Fruit fly (Drosophila melanogaster) whole organism, embryonic: ENCODE data around the gene RpL28.

Experiments used
- Antp ChIP-seq: fragments of 200-800 bp; sonication (Bioruptor generic); optimal IDR thresholded peaks from 3 replicates; lab custom pipeline; 2016; ENCODE audit warnings: missing biosample characterization, missing genetic modification characterization
- Asciz ChIP-seq: fragments of 200-800 bp; sonication (Bioruptor generic); optimal IDR thresholded peaks from 2 replicates; lab custom pipeline; 2017; ENCODE audit warnings: missing biosample characterization, mild to moderate bottlenecking, missing genetic modification characterization, missing genetic modification reagents
- B-H2 ChIP-seq: fragments of 200-800 bp; sonication (Bioruptor generic); optimal IDR thresholded peaks from 2 replicates; lab custom pipeline; 2018; ENCODE audit warnings: missing biosample characterization, mild to moderate bottlenecking, missing genetic modification characterization
- CG10654 ChIP-seq: fragments of 200-800 bp; sonication (Bioruptor generic); optimal IDR thresholded peaks from 2 replicates; lab custom pipeline; 2016; ENCODE audit warnings: missing biosample characterization, missing genetic modification characterization
- CG12391 ChIP-seq: fragments of 200-800 bp; sonication (Bioruptor generic); optimal IDR thresholded peaks from 3 replicates; lab custom pipeline; 2018; ENCODE audit warnings: missing biosample characterization, mild to moderate bottlenecking, missing genetic modification characterization, moderate library complexity
- CG13894 ChIP-seq: fragments of 200-800 bp; sonication (Bioruptor generic); optimal IDR thresholded peaks from 3 replicates; lab custom pipeline; 2018; ENCODE audit warnings: missing biosample characterization, mild to moderate bottlenecking, missing genetic modification characterization, moderate library complexity
- CG14710 ChIP-seq: fragments of 200-800 bp; sonication (Bioruptor generic); optimal IDR thresholded peaks from 3 replicates; lab custom pipeline; 2019; ENCODE audit warnings: missing biosample characterization, mild to moderate bottlenecking, missing genetic modification characterization, moderate library complexity
- CG16863 ChIP-seq: fragments of 200-800 bp; sonication (Bioruptor generic); optimal IDR thresholded peaks from 3 replicates; lab custom pipeline; 2016; ENCODE audit warnings: missing biosample characterization, missing genetic modification characterization
- CG17612 ChIP-seq: fragments of 200-800 bp; sonication (Bioruptor generic); IDR thresholded peaks from 2 replicates; pipeline ENCODE4 v1.3.6; 2022; ENCODE audit warnings: missing biosample characterization, missing genetic modification characterization
- CG17912 ChIP-seq: fragments of 200-800 bp; sonication (Bioruptor generic); optimal IDR thresholded peaks from 2 replicates; lab custom pipeline; 2018; ENCODE audit warnings: missing biosample characterization, mild to moderate bottlenecking, missing genetic modification characterization
- CG2199 ChIP-seq: fragments of 200-800 bp; sonication (Bioruptor generic); IDR thresholded peaks from 3 replicates; pipeline ENCODE4 v1.3.6; 2022; ENCODE audit warnings: missing biosample characterization, missing genetic modification characterization
- CG32532 ChIP-seq: fragments of 200-800 bp; sonication (Bioruptor generic); IDR thresholded peaks from 2 replicates; pipeline ENCODE4 v1.3.6; 2022; ENCODE audit warnings: missing biosample characterization, missing genetic modification characterization
- CG3407 ChIP-seq: fragments of 200-800 bp; sonication (Bioruptor generic); optimal IDR thresholded peaks from 2 replicates; lab custom pipeline; 2018; ENCODE audit warnings: missing biosample characterization, mild to moderate bottlenecking, missing genetic modification characterization
- CG4617 ChIP-seq: fragments of 200-800 bp; sonication (Bioruptor generic); optimal IDR thresholded peaks from 3 replicates; lab custom pipeline; 2016; ENCODE audit warnings: missing biosample characterization, missing genetic modification characterization, borderline replicate concordance
- CG5245 ChIP-seq: fragments of 200-800 bp; sonication (Bioruptor generic); optimal IDR thresholded peaks from 3 replicates; lab custom pipeline; 2016; ENCODE audit warnings: missing biosample characterization, missing genetic modification characterization
- CG7786 ChIP-seq: fragments of 200-800 bp; sonication (Bioruptor generic); optimal IDR thresholded peaks from 2 replicates; lab custom pipeline; 2016; ENCODE audit warnings: missing biosample characterization, missing genetic modification characterization
- CG8281 ChIP-seq: fragments of 200-800 bp; sonication (Bioruptor generic); optimal IDR thresholded peaks from 2 replicates; lab custom pipeline; 2018; ENCODE audit warnings: missing biosample characterization, mild to moderate bottlenecking, missing genetic modification characterization, moderate library complexity
- CG9609 ChIP-seq: fragments of 200-800 bp; sonication (Bioruptor generic); optimal IDR thresholded peaks from 3 replicates; lab custom pipeline; 2016; ENCODE audit warnings: missing biosample characterization, missing genetic modification characterization
- CTCF ChIP-seq: fragments of 200-800 bp; sonication (Bioruptor generic); optimal IDR thresholded peaks from 2 replicates; lab custom pipeline; 2017; ENCODE audit warnings: missing biosample characterization, mild to moderate bottlenecking, missing genetic modification characterization, moderate library complexity
- Chrac-16 ChIP-seq: fragments of 200-800 bp; sonication (Bioruptor generic); optimal IDR thresholded peaks from 3 replicates; lab custom pipeline; 2016; ENCODE audit warnings: missing biosample characterization, missing genetic modification characterization
- D19B ChIP-seq: fragments of 200-800 bp; sonication (Bioruptor generic); optimal IDR thresholded peaks from 2 replicates; lab custom pipeline; 2017; ENCODE audit warnings: missing biosample characterization, mild to moderate bottlenecking, missing genetic modification characterization
- ERR ChIP-seq: fragments of 200-800 bp; sonication (Bioruptor generic); optimal IDR thresholded peaks from 2 replicates; lab custom pipeline; 2016; ENCODE audit warnings: missing biosample characterization, missing genetic modification characterization
- GATAe ChIP-seq: fragments of 200-800 bp; sonication (Bioruptor generic); conservative IDR thresholded peaks from 2 replicates; pipeline ENCODE4 v1.3.6; 2022; ENCODE audit warnings: missing biosample characterization, missing genetic modification characterization
- HLHmδ ChIP-seq: fragments of 200-800 bp; sonication (Bioruptor generic); optimal IDR thresholded peaks from 2 replicates; lab custom pipeline; 2018; ENCODE audit warnings: missing biosample characterization, mild to moderate bottlenecking, missing genetic modification characterization, moderate library complexity
- MESR4 ChIP-seq: fragments of 200-800 bp; sonication (Bioruptor generic); optimal IDR thresholded peaks from 2 replicates; lab custom pipeline; 2018; ENCODE audit warnings: missing biosample characterization, mild to moderate bottlenecking, missing genetic modification characterization, moderate library complexity
- Neu2 ChIP-seq: fragments of 200-800 bp; sonication (Bioruptor generic); optimal IDR thresholded peaks from 3 replicates; lab custom pipeline; 2016; ENCODE audit warnings: missing biosample characterization, missing genetic modification characterization, borderline replicate concordance
- Oaz ChIP-seq: fragments of 200-800 bp; sonication (Bioruptor generic); IDR thresholded peaks from 2 replicates; pipeline ENCODE4 v1.3.6; 2022; ENCODE audit warnings: missing biosample characterization, missing genetic modification characterization
- Ptx1 ChIP-seq: fragments of 200-800 bp; sonication (Bioruptor generic); IDR thresholded peaks from 2 replicates; pipeline ENCODE4 v1.3.6; 2022; ENCODE audit warnings: missing biosample characterization, missing genetic modification characterization
- Side ChIP-seq: fragments of 200-800 bp; sonication (Bioruptor generic); optimal IDR thresholded peaks from 2 replicates; lab custom pipeline; 2016; ENCODE audit warnings: missing biosample characterization, missing genetic modification characterization
- Spps ChIP-seq: fragments of 200-800 bp; sonication (Bioruptor generic); optimal IDR thresholded peaks from 2 replicates; lab custom pipeline; 2018; ENCODE audit warnings: missing biosample characterization, mild to moderate bottlenecking, missing genetic modification characterization
- aop ChIP-seq: fragments of 200-800 bp; sonication (Bioruptor generic); IDR thresholded peaks from 2 replicates; pipeline ENCODE4 v1.3.6; 2022; ENCODE audit warnings: missing biosample characterization, missing genetic modification characterization
- bbx ChIP-seq: fragments of 200-800 bp; sonication (Bioruptor generic); IDR thresholded peaks from 2 replicates; pipeline ENCODE4 v1.3.6; 2022; ENCODE audit warnings: missing biosample characterization, missing genetic modification characterization; ENCODE audit not compliant: partially characterized antibody
- bcd ChIP-seq: fragments of 200-800 bp; sonication (Bioruptor generic); optimal IDR thresholded peaks from 2 replicates; lab custom pipeline; 2017; ENCODE audit warnings: missing biosample characterization, mild to moderate bottlenecking, missing genetic modification characterization
- btn ChIP-seq: fragments of 200-800 bp; sonication (Bioruptor generic); optimal IDR thresholded peaks from 2 replicates; lab custom pipeline; 2016; ENCODE audit warnings: missing biosample characterization, missing genetic modification characterization
- fd96Cb ChIP-seq: fragments of 200-800 bp; sonication (Bioruptor generic); optimal IDR thresholded peaks from 2 replicates; lab custom pipeline; 2018; ENCODE audit warnings: missing biosample characterization, mild to moderate bottlenecking, missing genetic modification characterization, moderate library complexity
- gcm ChIP-seq: fragments of 200-800 bp; sonication (Bioruptor generic); optimal IDR thresholded peaks from 2 replicates; lab custom pipeline; 2019; ENCODE audit warnings: missing biosample characterization, mild to moderate bottlenecking, missing genetic modification characterization, moderate library complexity
- ken ChIP-seq: fragments of 200-800 bp; sonication (Bioruptor generic); IDR thresholded peaks from 3 replicates; pipeline ENCODE4 v1.3.6; 2022; ENCODE audit warnings: missing biosample characterization, missing genetic modification characterization
- mam ChIP-seq: fragments of 200-800 bp; sonication (Bioruptor generic); optimal IDR thresholded peaks from 3 replicates; lab custom pipeline; 2016; ENCODE audit warnings: missing biosample characterization, missing genetic modification characterization
- nau ChIP-seq: fragments of 200-800 bp; sonication (Bioruptor generic); optimal IDR thresholded peaks from 3 replicates; lab custom pipeline; 2017; ENCODE audit warnings: missing biosample characterization, mild to moderate bottlenecking, missing genetic modification characterization, missing genetic modification reagents
- psq ChIP-seq: fragments of 200-800 bp; sonication (Bioruptor generic); optimal IDR thresholded peaks from 2 replicates; lab custom pipeline; 2017; ENCODE audit warnings: missing biosample characterization, missing genetic modification characterization
- ro ChIP-seq: fragments of 200-800 bp; sonication (Bioruptor generic); IDR thresholded peaks from 2 replicates; pipeline ENCODE4 v1.3.6; 2022; ENCODE audit warnings: missing biosample characterization, missing genetic modification characterization
- seq ChIP-seq: fragments of 200-800 bp; sonication (Bioruptor generic); IDR thresholded peaks from 2 replicates; pipeline ENCODE4 v1.3.6; 2022; ENCODE audit warnings: missing biosample characterization, missing genetic modification characterization
- tin ChIP-seq: fragments of 200-800 bp; sonication (Bioruptor generic); optimal IDR thresholded peaks from 3 replicates; lab custom pipeline; 2016; ENCODE audit warnings: missing biosample characterization, missing genetic modification characterization
- tio ChIP-seq: fragments of 200-800 bp; sonication (Bioruptor generic); optimal IDR thresholded peaks from 2 replicates; lab custom pipeline; 2017; ENCODE audit warnings: missing biosample characterization, missing genetic modification characterization, inconsistent platforms
- trh ChIP-seq: fragments of 200-800 bp; sonication (Bioruptor generic); optimal IDR thresholded peaks from 2 replicates; lab custom pipeline; 2016; ENCODE audit warnings: missing biosample characterization, missing genetic modification characterization
- tx ChIP-seq: fragments of 200-800 bp; sonication (Bioruptor generic); optimal IDR thresholded peaks from 2 replicates; lab custom pipeline; 2016; ENCODE audit warnings: missing biosample characterization, missing genetic modification characterization
- z ChIP-seq: fragments of 200-800 bp; sonication (Bioruptor generic); IDR thresholded peaks from 3 replicates; pipeline ENCODE4 v1.3.6; 2022; ENCODE audit warnings: missing biosample characterization, missing genetic modification characterization

RpL28 gene

dm6 chr3L:3222643-3223389 lies at the start of gene RpL28, which contains the start of gene eIF1 (continued):
- TF ChIP-seq mam = peak; percentile 82
- peak; percentile 93 for TF ChIP-seq Side (GFP tag; lab: Kevin White, UChicago)
- TF ChIP-seq MESR4 (GFP tag; lab: Kevin White, UChicago) = peak; percentile 98
- TF ChIP-seq Neu2 (GFP tag; lab: Kevin White, UChicago) = peak; percentile 22
- TF ChIP-seq CG2199 (GFP tag; lab: Robert Waterston, UW) = peak; percentile 85; the same call in 2 of the 3 replicates
- TF ChIP-seq ro (GFP tag; lab: Robert Waterston, UW) = peak; percentile 57; the same call in 1 of the 2 replicates
- peak; percentile 61; the same call in 1 of the 2 replicates for TF ChIP-seq seq (GFP tag; lab: Robert Waterston, UW)
- TF ChIP-seq gcm (GFP tag; lab: Kevin White, UChicago) = peak; percentile 75
- peak; percentile 54; the same call in 1 of the 2 replicates for TF ChIP-seq CG17612 (GFP tag; lab: Robert Waterston, UW)
- peak; percentile 88 for TF ChIP-seq CG4617 (GFP tag; lab: Kevin White, UChicago)
- 0 out of 3 replicates have a peak, but pooled peaks have one; percentile 29 for TF ChIP-seq z (GFP tag; lab: Robert Waterston, UW)
- TF ChIP-seq Chrac-16 (GFP tag; lab: Kevin White, UChicago) = peak; percentile 80
- TF ChIP-seq Asciz = peak; percentile 88
- peak; percentile 89 for TF ChIP-seq ken
- TF ChIP-seq CG16863 (GFP tag; lab: Kevin White, UChicago) = peak; percentile 83
- TF ChIP-seq Ptx1 (GFP tag; lab: Robert Waterston, UW) = peak; percentile 86
- peak; percentile 87 for TF ChIP-seq Antp (GFP tag; lab: Kevin White, UChicago)
- TF ChIP-seq bbx = peak; percentile 68
- TF ChIP-seq CG9609 = peak; percentile 89
- peak; percentile 95 for TF ChIP-seq CG14710
- peak; percentile 97 for TF ChIP-seq bcd
- TF ChIP-seq CG10654 = peak; percentile 93
- peak; percentile 84 for TF ChIP-seq CG7786 (GFP tag; lab: Kevin White, UChicago)
- peak; percentile 89 for TF ChIP-seq nau
- peak; percentile 91 for TF ChIP-seq CG17912 (GFP tag; lab: Kevin White, UChicago)
- peak; percentile 60 for TF ChIP-seq ERR
- TF ChIP-seq B-H2 = peak; percentile 97
- TF ChIP-seq tin (GFP tag; lab: Kevin White, UChicago) = peak; percentile 91
- peak; percentile 75 for TF ChIP-seq CG8281 (tag; lab: Kevin White, UChicago)
- TF ChIP-seq Spps (tag; lab: Kevin White, UChicago) = peak; percentile 36
- no peak for TF ChIP-seq tio (GFP tag; lab: Kevin White, UChicago)
- peak; percentile 94 for TF ChIP-seq trh (GFP tag; lab: Kevin White, UChicago)
- TF ChIP-seq tx (GFP tag; lab: Kevin White, UChicago) = peak; percentile 69
- TF ChIP-seq CG3407 = peak; percentile 92
- TF ChIP-seq CG12391 (tag; lab: Kevin White, UChicago) = peak; percentile 92
- peak; percentile 79 for TF ChIP-seq btn
- peak; percentile 99 for TF ChIP-seq HLHmδ (GFP tag; lab: Kevin White, UChicago)
- peak; percentile 56 for TF ChIP-seq GATAe (GFP tag; lab: Robert Waterston, UW)
- 0 out of 2 replicates have a peak, but pooled peaks have one; percentile 41 for TF ChIP-seq aop (GFP tag; lab: Robert Waterston, UW)
- peak; percentile 83 for TF ChIP-seq D19B (GFP tag; lab: Kevin White, UChicago)
- TF ChIP-seq fd96Cb (tag; lab: Kevin White, UChicago) = peak; percentile 74
- TF ChIP-seq CG5245 (GFP tag; lab: Kevin White, UChicago) = peak; percentile 83
- peak; percentile 67 for TF ChIP-seq CTCF (GFP tag; lab: Kevin White, UChicago)
- TF ChIP-seq CG13894 = peak; percentile 84
- TF ChIP-seq CG32532 (GFP tag; lab: Robert Waterston, UW) = peak; percentile 81
- TF ChIP-seq Oaz = peak; percentile 80
- peak; percentile 70 for TF ChIP-seq psq (GFP tag; lab: Kevin White, UChicago)
